Worm (Caenorhabditis elegans) whole organism, young adult: ENCODE measurements around the gene mct-5.

Experiments used
- ama-1 ChIP-seq, 3 experiments: fragments of 150-350 bp in 1 of 3; sonication (generic microtip) in 2 of 3; optimal IDR thresholded peaks; 2 replicates each; lab custom pipeline; 2014 to 2018; ENCODE audit warnings: missing biosample characterization in 2 of 3, missing genetic modification characterization in 2 of 3, missing genetic modification reagents in 2 of 3
- aptf-3 ChIP-seq: fragments of 200-800 bp; sonication (Bioruptor generic); IDR thresholded peaks from 2 replicates; pipeline ENCODE4 v1.3.6; 2022; ENCODE audit warnings: missing genetic modification characterization, missing compliant biosample characterization
- athp-1 ChIP-seq: sonication (generic microtip); optimal IDR thresholded peaks from 2 replicates; lab custom pipeline; 2017; ENCODE audit warnings: mild to moderate bottlenecking, missing genetic modification characterization, missing compliant biosample characterization
- attf-5 ChIP-seq: fragments of 200-800 bp; sonication (Bioruptor generic); optimal IDR thresholded peaks from 2 replicates; lab custom pipeline; 2018; ENCODE audit warnings: mild to moderate bottlenecking, missing genetic modification characterization, missing compliant biosample characterization
- ets-4 ChIP-seq: fragments of 200-800 bp; sonication (Bioruptor generic); optimal IDR thresholded peaks from 2 replicates; lab custom pipeline; 2018; ENCODE audit warnings: mild to moderate bottlenecking, missing genetic modification characterization, missing compliant biosample characterization
- gei-17 ChIP-seq: fragments of 200-800 bp; sonication (Bioruptor generic); optimal IDR thresholded peaks from 2 replicates; lab custom pipeline; 2018; ENCODE audit warnings: mild to moderate bottlenecking, missing genetic modification characterization, missing compliant biosample characterization
- lir-1 ChIP-seq: fragments of 200-800 bp; sonication (Bioruptor generic); conservative IDR thresholded peaks from 2 replicates; pipeline ENCODE4 v1.3.6; 2022; ENCODE audit warnings: missing genetic modification reagents, missing genetic modification characterization, missing compliant biosample characterization
- ztf-28 ChIP-seq: fragments of 200-800 bp; sonication (Bioruptor generic); IDR thresholded peaks from 2 replicates; pipeline ENCODE4 v1.3.6; 2022; ENCODE audit warnings: missing genetic modification reagents, missing genetic modification characterization, missing compliant biosample characterization

ce11 chrII:7051778-7052177 lies 46.6 kb downstream of the mct-5 start, which contains the start of gene ZK1127.12:
- TF ChIP-seq ama-1 (optimal IDR thresholded peaks at IDR 0.05; lab: Kevin White, UChicago): no peak
- no peak for TF ChIP-seq ama-1 (GFP tag; optimal IDR thresholded peaks at IDR 0.05; lab: Kevin White, UChicago)
- TF ChIP-seq lir-1: no peak
- TF ChIP-seq ets-4 (GFP tag; lab: Kevin White, UChicago): no peak
- no peak for TF ChIP-seq athp-1
- TF ChIP-seq ztf-28 (GFP tag; lab: Robert Waterston, UW): no peak
- TF ChIP-seq gei-17 (GFP tag; lab: Kevin White, UChicago): no peak
- TF ChIP-seq aptf-3 (GFP tag; lab: Robert Waterston, UW): no peak
- TF ChIP-seq attf-5 (GFP tag; lab: Kevin White, UChicago): no peak
